Worm (Caenorhabditis elegans): ENCODE measurements around the gene pqn-65.

- TF ChIP-seq klf-2 (GFP tag; conservative IDR thresholded peaks at IDR 0.05) (no peak), tab-1 (GFP tag; IDR thresholded peaks at IDR 0.05) (no peak), med-1 (GFP tag; optimal IDR thresholded peaks at IDR 0.05; ENCODE audit: insufficient read depth) (no peak), flt-1 (GFP tag; IDR thresholded peaks at IDR 0.05) (no peak), ztf-29 (GFP tag; IDR thresholded peaks at IDR 0.05) (no peak), ref-1 (GFP tag; conservative IDR thresholded peaks at IDR 0.05) (no peak), ztf-23 (GFP tag; IDR thresholded peaks at IDR 0.05) (no peak), T22C8.4 (GFP tag; IDR thresholded peaks at IDR 0.05) (no peak)
Observed at ce11 chrX:4658706-4659105, 39.3 kb upstream of the pqn-65 start.

All from whole organism, midembryonic.